Worm (Caenorhabditis elegans) whole organism, L4 larva: ENCODE results near the gene VZK822L.2.

Source experiments
- F10B5.3 ChIP-seq: sonication (generic microtip); optimal IDR thresholded peaks from 2 replicates; lab custom pipeline; 2016; ENCODE audit warnings: mild to moderate bottlenecking, missing genetic modification characterization, missing compliant biosample characterization
- F44E2.7 ChIP-seq: fragments of 200-800 bp; sonication (Bioruptor generic); IDR thresholded peaks from 2 replicates; pipeline ENCODE4 v2.1.2; 2022; ENCODE audit warnings: missing genetic modification characterization, missing compliant biosample characterization
- R02D3.7 ChIP-seq: fragments of 150-350 bp; sonication (generic microtip); optimal IDR thresholded peaks from 3 replicates; lab custom pipeline; 2014; ENCODE audit warnings: missing biosample characterization, missing genetic modification characterization
- T26A8.4 ChIP-seq: fragments of 200-800 bp; sonication (Bioruptor generic); IDR thresholded peaks from 2 replicates; pipeline ENCODE4 v1.3.6; 2022; ENCODE audit warnings: missing genetic modification characterization, missing compliant biosample characterization
- aha-1 ChIP-seq: fragments of 150-350 bp; peaks from one replicate; lab custom pipeline; 2014; ENCODE audit warnings: missing biosample characterization, missing genetic modification characterization
- aly-2 ChIP-seq: sonication (generic microtip); optimal IDR thresholded peaks from 2 replicates; lab custom pipeline; 2018; ENCODE audit warnings: missing biosample characterization, missing genetic modification characterization
- arid-1 ChIP-seq: fragments of 200-800 bp; sonication (Bioruptor generic); conservative IDR thresholded peaks from 2 replicates; pipeline ENCODE4 v1.3.6; 2022; ENCODE audit warnings: missing genetic modification reagents, missing genetic modification characterization, missing compliant biosample characterization
- ceh-20 ChIP-seq: fragments of 200-800 bp; sonication (Bioruptor generic); IDR thresholded peaks from 2 replicates; pipeline ENCODE4 v1.3.6; 2022; ENCODE audit warnings: missing genetic modification reagents, missing genetic modification characterization, missing compliant biosample characterization
- ceh-44 ChIP-seq: fragments of 200-800 bp; sonication (Bioruptor generic); IDR thresholded peaks from 2 replicates; pipeline ENCODE4 v1.3.6; 2022; ENCODE audit warnings: missing genetic modification reagents, missing genetic modification characterization, missing compliant biosample characterization
- daf-12 ChIP-seq: fragments of 150-350 bp; optimal IDR thresholded peaks from 2 replicates; lab custom pipeline; 2014; ENCODE audit warnings: missing biosample characterization, missing genetic modification reagents, missing genetic modification characterization
- daf-16 ChIP-seq, 3 experiments: sonication (generic microtip); optimal IDR thresholded peaks; 2 replicates each; lab custom pipeline; 2016 to 2017; ENCODE audit warnings: missing genetic modification characterization in 3 of 3, missing genetic modification reagents in 3 of 3, mild to moderate bottlenecking in 2 of 3, missing compliant biosample characterization in 2 of 3, missing biosample characterization in 1 of 3, moderate library complexity in 1 of 3
- daf-19 ChIP-seq: fragments of 200-800 bp; sonication (Bioruptor generic); conservative IDR thresholded peaks from 2 replicates; pipeline ENCODE4 v1.3.6; 2022; ENCODE audit warnings: missing genetic modification characterization, missing compliant biosample characterization
- dmd-6 ChIP-seq: fragments of 200-800 bp; sonication (Bioruptor generic); IDR thresholded peaks from 2 replicates; pipeline ENCODE4 v1.3.6; 2022; ENCODE audit warnings: missing genetic modification reagents, missing genetic modification characterization, missing compliant biosample characterization
- dmd-9 ChIP-seq: fragments of 200-800 bp; sonication (Bioruptor generic); IDR thresholded peaks from 2 replicates; pipeline ENCODE4 v1.3.6; 2022; ENCODE audit warnings: missing genetic modification reagents, missing genetic modification characterization, missing compliant biosample characterization
- dpl-1 ChIP-seq: fragments of 150-350 bp; optimal IDR thresholded peaks from 2 replicates; lab custom pipeline; 2014; ENCODE audit warnings: missing biosample characterization, missing genetic modification reagents, missing genetic modification characterization
- duxl-1 ChIP-seq: sonication (generic microtip); optimal IDR thresholded peaks from 2 replicates; lab custom pipeline; 2016; ENCODE audit warnings: mild to moderate bottlenecking, missing genetic modification characterization, moderate library complexity, missing compliant biosample characterization; ENCODE audit not compliant: poor library complexity
- dve-1 ChIP-seq: sonication (generic microtip); optimal IDR thresholded peaks from 2 replicates; lab custom pipeline; 2017; ENCODE audit warnings: antibody characterized with exemption, mild to moderate bottlenecking, missing genetic modification characterization, missing compliant biosample characterization; ENCODE audit not compliant: insufficient read depth
- fos-1 ChIP-seq: fragments of 150-350 bp; optimal IDR thresholded peaks from 2 replicates; lab custom pipeline; 2014; ENCODE audit warnings: missing biosample characterization, missing genetic modification characterization
- gei-8 ChIP-seq: fragments of 200-800 bp; sonication (Bioruptor generic); optimal IDR thresholded peaks from 2 replicates; lab custom pipeline; 2018; ENCODE audit warnings: mild to moderate bottlenecking, missing genetic modification characterization, missing compliant biosample characterization
- hlh-30 ChIP-seq: sonication (generic microtip); optimal IDR thresholded peaks from 2 replicates; lab custom pipeline; 2017; ENCODE audit warnings: antibody characterized with exemption, mild to moderate bottlenecking, missing genetic modification characterization, missing compliant biosample characterization; ENCODE audit not compliant: insufficient read depth
- hmg-1.1 ChIP-seq: fragments of 200-800 bp; sonication (Bioruptor generic); IDR thresholded peaks from 2 replicates; pipeline ENCODE4 v1.3.6; 2022; ENCODE audit warnings: missing genetic modification reagents, missing genetic modification characterization, missing compliant biosample characterization
- lin-13 ChIP-seq: fragments of 150-350 bp; optimal IDR thresholded peaks from 2 replicates; lab custom pipeline; 2014; ENCODE audit warnings: missing biosample characterization, missing genetic modification reagents, missing genetic modification characterization
- lin-29 ChIP-seq: fragments of 200-800 bp; sonication (Bioruptor generic); IDR thresholded peaks from 2 replicates; pipeline ENCODE4 v1.3.6; 2022; ENCODE audit warnings: missing genetic modification reagents, missing genetic modification characterization, missing compliant biosample characterization
- mdt-29 ChIP-seq: fragments of 200-800 bp; sonication (Bioruptor generic); IDR thresholded peaks from 2 replicates; pipeline ENCODE4 v1.3.6; 2022; ENCODE audit warnings: missing genetic modification reagents, missing genetic modification characterization, missing compliant biosample characterization
- mep-1 ChIP-seq: fragments of 150-350 bp; sonication (generic microtip); optimal IDR thresholded peaks from 3 replicates; lab custom pipeline; 2014; ENCODE audit warnings: missing biosample characterization, missing genetic modification characterization
- mes-2 ChIP-seq: sonication (generic microtip); optimal IDR thresholded peaks from 2 replicates; lab custom pipeline; 2016; ENCODE audit warnings: missing genotype, mild to moderate bottlenecking, missing genetic modification characterization, missing compliant biosample characterization; ENCODE audit not compliant: poor library complexity, severe bottlenecking
- mxl-2 ChIP-seq: fragments of 200-800 bp; sonication (Bioruptor generic); conservative IDR thresholded peaks from 2 replicates; pipeline ENCODE4 v1.3.6; 2022; ENCODE audit warnings: missing genetic modification reagents, missing genetic modification characterization, missing compliant biosample characterization
- mxl-3 ChIP-seq: fragments of 200-800 bp; sonication (Bioruptor generic); optimal IDR thresholded peaks from 2 replicates; lab custom pipeline; 2018; ENCODE audit warnings: mild to moderate bottlenecking, missing genetic modification characterization, missing compliant biosample characterization
- nhr-10 ChIP-seq: fragments of 150-350 bp; optimal IDR thresholded peaks from 2 replicates; lab custom pipeline; 2014; ENCODE audit warnings: missing biosample characterization, missing genetic modification characterization
- nhr-102 ChIP-seq: sonication (generic microtip); optimal IDR thresholded peaks from 2 replicates; lab custom pipeline; 2016; ENCODE audit warnings: mild to moderate bottlenecking, missing genetic modification characterization, moderate library complexity, missing compliant biosample characterization
- nhr-11 ChIP-seq: fragments of 150-350 bp; optimal IDR thresholded peaks from 2 replicates; lab custom pipeline; 2014; ENCODE audit warnings: missing biosample characterization, missing genetic modification characterization
- nhr-237 ChIP-seq: sonication (generic microtip); optimal IDR thresholded peaks from 2 replicates; lab custom pipeline; 2017; ENCODE audit warnings: missing biosample characterization, missing genetic modification characterization
- nhr-25 ChIP-seq: sonication (generic microtip); optimal IDR thresholded peaks from 2 replicates; lab custom pipeline; 2017; ENCODE audit warnings: missing genetic modification characterization, mild to moderate bottlenecking, missing compliant biosample characterization, antibody characterized with exemption, moderate library complexity, borderline replicate concordance; ENCODE audit not compliant: insufficient read depth
- nhr-28 ChIP-seq: fragments of 150-350 bp; optimal IDR thresholded peaks from 2 replicates; lab custom pipeline; 2014; ENCODE audit warnings: missing biosample characterization, missing genetic modification characterization
- nhr-41 ChIP-seq: fragments of 200-800 bp; sonication (Bioruptor generic); IDR thresholded peaks from 2 replicates; pipeline ENCODE4 v1.3.6; 2022; ENCODE audit warnings: missing genetic modification reagents, missing genetic modification characterization, missing compliant biosample characterization
- nhr-6 ChIP-seq: fragments of 150-350 bp; optimal IDR thresholded peaks from 2 replicates; lab custom pipeline; 2014; ENCODE audit warnings: missing biosample characterization, missing genetic modification characterization
- nhr-76 ChIP-seq: fragments of 150-350 bp; optimal IDR thresholded peaks from 2 replicates; lab custom pipeline; 2014; ENCODE audit warnings: missing biosample characterization, missing genetic modification characterization
- nhr-77 ChIP-seq: fragments of 150-350 bp; optimal IDR thresholded peaks from 2 replicates; lab custom pipeline; 2014; ENCODE audit warnings: missing biosample characterization, missing genetic modification characterization
- pqm-1 ChIP-seq: sonication (generic microtip); optimal IDR thresholded peaks from 2 replicates; lab custom pipeline; 2017; ENCODE audit warnings: missing biosample characterization, missing genetic modification characterization
- rbr-2 ChIP-seq: sonication (generic microtip); optimal IDR thresholded peaks from 2 replicates; lab custom pipeline; 2016; ENCODE audit warnings: missing genotype, missing genetic modification characterization, missing compliant biosample characterization
- saeg-2 ChIP-seq: fragments of 200-800 bp; sonication (Bioruptor generic); IDR thresholded peaks from 2 replicates; pipeline ENCODE4 v1.3.6; 2022; ENCODE audit warnings: missing genetic modification reagents, missing genetic modification characterization, missing compliant biosample characterization
- skn-1 ChIP-seq: fragments of 150-350 bp; optimal IDR thresholded peaks from 2 replicates; lab custom pipeline; 2014; ENCODE audit warnings: missing biosample characterization, missing genetic modification characterization
- spr-1 ChIP-seq: sonication (generic microtip); optimal IDR thresholded peaks from 2 replicates; lab custom pipeline; 2016; ENCODE audit warnings: mild to moderate bottlenecking, missing genetic modification characterization, missing compliant biosample characterization
- tra-1 ChIP-seq: fragments of 200-800 bp; sonication (Bioruptor generic); IDR thresholded peaks from 2 replicates; pipeline ENCODE4 v1.3.6; 2022; ENCODE audit warnings: missing genetic modification reagents, missing genetic modification characterization, missing compliant biosample characterization
- unc-130 ChIP-seq: sonication (generic microtip); optimal IDR thresholded peaks from 2 replicates; lab custom pipeline; 2016; ENCODE audit warnings: missing genetic modification reagents, missing genetic modification characterization, missing compliant biosample characterization
- vab-7 ChIP-seq: fragments of 200-800 bp; sonication (Bioruptor generic); IDR thresholded peaks from 2 replicates; pipeline ENCODE4 v1.3.6; 2022; ENCODE audit warnings: missing genetic modification reagents, missing genetic modification characterization, missing compliant biosample characterization
- zfp-3 ChIP-seq: fragments of 200-800 bp; sonication (Bioruptor generic); conservative IDR thresholded peaks from 2 replicates; pipeline ENCODE4 v1.3.6; 2022; ENCODE audit warnings: missing genetic modification reagents, missing genetic modification characterization, missing compliant biosample characterization
- zip-2 ChIP-seq: fragments of 150-350 bp; optimal IDR thresholded peaks from 2 replicates; lab custom pipeline; 2014; ENCODE audit warnings: missing biosample characterization, missing genetic modification characterization

The VZK822L.2 gene

ce11 chrIV:11955592-11955991 is 43.8 kb downstream of the VZK822L.2 start (continued):
- TF ChIP-seq saeg-2 (GFP tag; lab: Robert Waterston, UW) (no peak), nhr-25 (tag; lab: Kevin White, UChicago) (no peak), spr-1 (tag; lab: Kevin White, UChicago) (no peak), F44E2.7 (GFP tag; lab: Robert Waterston, UW) (no peak), nhr-11 (tag; lab: Kevin White, UChicago) (no peak), gei-8 (GFP tag; lab: Kevin White, UChicago) (peak; percentile 81), ceh-44 (GFP tag; lab: Robert Waterston, UW) (no peak), T26A8.4 (GFP tag; lab: Robert Waterston, UW) (peak; percentile 29), mes-2 (peak; percentile 65), daf-12 (tag; lab: Kevin White, UChicago) (no peak), dmd-9 (no peak)

- TF ChIP-seq tra-1 (peak; percentile 94), nhr-28 (tag; lab: Kevin White, UChicago) (peak; percentile 92), mep-1 (tag; lab: Kevin White, UChicago) (peak; percentile 90), hlh-30 (tag; lab: Kevin White, UChicago) (peak; percentile 98), vab-7 (GFP tag; lab: Robert Waterston, UW) (no peak), dmd-6 (peak; percentile 99), nhr-25 (tag; lab: Kevin White, UChicago) (peak; percentile 80), mxl-3 (peak; percentile 99), R02D3.7 (tag; lab: Kevin White, UChicago) (no peak), nhr-6 (tag; lab: Kevin White, UChicago) (peak; percentile 49), dve-1 (tag; lab: Kevin White, UChicago) (peak; percentile 94), saeg-2 (GFP tag; lab: Robert Waterston, UW) (peak; percentile 89), nhr-237 (peak; percentile 27), lin-13 (GFP tag; lab: Kevin White, UChicago) (peak; percentile 25), nhr-41 (GFP tag; lab: Robert Waterston, UW) (no peak), aly-2 (no peak), F10B5.3 (tag; lab: Kevin White, UChicago) (no peak), unc-130 (no peak), pqm-1 (tag; lab: Kevin White, UChicago) (no peak), ceh-20 (GFP tag; lab: Robert Waterston, UW) (peak; percentile 91), T26A8.4 (GFP tag; lab: Robert Waterston, UW) (peak; percentile 60; the same call in 1 of the 2 replicates), daf-19 (no peak), fos-1 (no peak), nhr-102 (tag; lab: Kevin White, UChicago) (peak; percentile 80), arid-1 (GFP tag; lab: Robert Waterston, UW) (0 out of 2 replicates have a peak, but pooled peaks have one; percentile 24), dpl-1 (peak; percentile 42), mdt-29 (GFP tag; lab: Robert Waterston, UW) (peak; percentile 98), aha-1 (tag; lab: Kevin White, UChicago) (peak; percentile 100), nhr-10 (tag; lab: Kevin White, UChicago) (peak; percentile 69), duxl-1 (tag; lab: Kevin White, UChicago) (peak; percentile 48), zfp-3 (GFP tag; lab: Robert Waterston, UW) (peak; percentile 51; the same call in 1 of the 2 replicates), zip-2 (tag; lab: Kevin White, UChicago) (no peak), daf-16 (GFP tag; optimal IDR thresholded peaks at IDR 0.05; lab: Kevin White, UChicago) (no peak), daf-16 (tag; optimal IDR thresholded peaks at IDR 0.05; lab: Kevin White, UChicago) (peak; percentile 71), rbr-2 (peak; percentile 59), gei-8 (GFP tag; lab: Kevin White, UChicago) (peak; percentile 93), nhr-77 (peak; percentile 86), hmg-1.1 (GFP tag; lab: Robert Waterston, UW) (peak; percentile 49; the same call in 1 of the 2 replicates), nhr-76 (tag; lab: Kevin White, UChicago) (peak; percentile 54), mxl-2 (GFP tag; lab: Robert Waterston, UW) (peak; percentile 90), lin-29 (GFP tag; lab: Robert Waterston, UW) (0 out of 2 replicates have a peak, but pooled peaks have one; percentile 59), skn-1 (no peak)
These were observed 44.6 kb downstream of the VZK822L.2 start for ce11 chrIV:11956387-11956786.
